Fruit fly (Drosophila melanogaster): ENCODE data around the gene CG10098.

The CG10098 gene

DNA sequence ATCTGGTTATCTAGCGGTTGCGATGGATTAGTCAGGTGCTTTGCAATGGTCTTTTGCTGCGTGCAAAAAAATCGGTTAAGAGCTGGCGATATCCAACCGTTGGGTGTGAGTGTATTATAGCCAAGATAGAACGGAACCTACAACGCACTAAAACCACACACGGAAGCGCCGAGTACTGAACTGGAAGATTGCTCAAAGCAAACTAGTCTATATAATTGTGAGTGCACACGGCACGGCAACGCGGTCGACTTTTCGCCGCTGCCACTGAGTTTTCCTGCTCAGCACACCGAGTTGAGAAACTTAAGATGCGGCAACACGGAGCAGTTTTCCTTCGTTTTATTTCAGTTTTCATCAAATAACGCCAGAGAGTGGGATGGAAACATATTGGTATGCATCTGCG, 7.8 kb upstream of the CG10098 start:
- no peak for TF ChIP-seq CTCF (optimal IDR thresholded peaks at IDR 0.05)
- no peak for TF ChIP-seq CG8478 (optimal IDR thresholded peaks at IDR 0.05)

DNA sequence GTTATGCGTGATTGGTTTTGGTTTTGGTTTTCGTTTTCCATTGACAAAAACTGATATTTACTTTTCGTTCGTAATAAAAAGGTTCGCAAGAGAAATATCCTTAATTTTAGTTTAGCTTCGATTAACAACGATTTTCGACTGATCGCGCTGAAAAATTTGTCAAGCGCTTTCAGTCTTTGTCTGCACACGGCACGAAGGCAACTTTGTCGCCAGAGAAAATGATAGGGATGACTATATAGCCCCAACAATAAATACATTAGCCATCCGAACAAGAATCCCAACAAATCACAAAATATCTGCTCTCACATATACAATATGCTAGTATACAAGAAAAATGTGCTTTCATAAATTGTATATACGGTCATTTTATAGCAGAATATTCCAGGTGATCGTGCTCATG, 6.8 kb upstream of the CG10098 start, which contains the start of gene Mlp84B:
Mlp84B (minus strand) TSS at position 143 of the 400 bp plus-strand sequence.
- TF ChIP-seq CG8478 (optimal IDR thresholded peaks at IDR 0.05) (no peak), CTCF (optimal IDR thresholded peaks at IDR 0.05) (no peak)

DNA sequence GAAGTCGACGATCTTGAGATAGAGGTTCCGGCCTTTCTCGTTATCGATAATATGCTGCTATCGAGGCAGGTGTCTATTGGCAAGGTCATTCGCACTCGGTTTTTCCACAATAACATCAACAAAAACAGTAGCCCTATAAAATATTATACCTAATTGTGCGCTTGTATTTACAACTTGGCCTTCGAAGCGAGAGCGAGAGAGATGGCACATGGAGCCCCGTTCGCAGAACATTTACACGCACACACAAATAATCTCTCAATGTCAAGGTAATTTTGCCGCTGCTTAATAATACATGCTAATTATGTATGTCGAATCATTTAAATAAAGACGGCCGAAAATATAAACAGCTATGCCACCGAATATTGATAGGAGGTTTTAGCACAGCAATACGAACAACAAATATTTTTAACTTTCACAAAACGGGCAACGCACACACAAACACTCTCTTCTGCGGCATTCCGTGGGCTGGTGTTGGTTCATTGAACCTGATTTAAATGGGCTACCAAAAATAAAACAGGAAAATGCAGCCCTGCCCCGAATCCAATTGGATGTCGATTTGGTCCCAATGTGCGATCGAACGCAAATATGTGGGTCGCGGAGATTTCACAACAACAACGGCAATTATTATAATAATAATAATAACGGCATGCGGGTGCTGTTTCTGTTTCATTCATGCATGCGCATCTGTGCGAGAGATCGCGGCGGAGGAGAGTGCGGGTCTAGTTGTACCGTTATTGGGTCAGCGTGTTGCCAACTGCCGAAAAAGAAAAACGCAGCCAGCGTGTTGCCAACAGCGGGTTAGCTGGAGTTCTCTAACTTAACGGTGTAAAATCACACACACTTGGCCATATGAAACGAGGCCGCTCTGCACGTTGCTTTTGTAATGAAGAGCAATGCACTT, 1.9 kb upstream of the CG10098 start:
- TF ChIP-seq CG8478 (optimal IDR thresholded peaks at IDR 0.05): no peak
- no peak for TF ChIP-seq CTCF (optimal IDR thresholded peaks at IDR 0.05)

DNA sequence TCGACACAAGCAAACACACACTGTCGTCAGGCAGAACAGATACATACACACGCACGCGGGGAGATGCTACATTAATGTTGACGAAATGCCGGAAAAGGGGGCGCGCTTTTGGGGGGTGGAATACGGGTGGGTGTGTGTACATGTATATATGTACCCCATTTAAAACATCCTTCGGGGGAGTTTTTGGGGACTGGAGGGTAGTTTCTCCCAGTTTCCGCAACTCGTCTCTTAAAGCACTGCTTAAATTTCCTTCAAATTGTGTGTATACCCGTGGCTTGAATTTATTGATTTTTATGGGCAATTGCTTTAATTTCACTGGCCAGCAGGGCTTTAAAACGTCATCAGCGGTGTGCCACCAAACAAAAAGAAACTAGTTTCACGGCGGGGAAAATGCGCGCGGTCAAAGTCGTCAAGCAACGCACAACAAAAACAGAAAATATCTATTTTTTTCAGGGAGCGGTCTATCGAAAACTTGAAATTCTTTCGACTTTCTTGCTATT, 1.2 kb upstream of the CG10098 start:
- no peak for TF ChIP-seq CG8478 (optimal IDR thresholded peaks at IDR 0.05)

DNA sequence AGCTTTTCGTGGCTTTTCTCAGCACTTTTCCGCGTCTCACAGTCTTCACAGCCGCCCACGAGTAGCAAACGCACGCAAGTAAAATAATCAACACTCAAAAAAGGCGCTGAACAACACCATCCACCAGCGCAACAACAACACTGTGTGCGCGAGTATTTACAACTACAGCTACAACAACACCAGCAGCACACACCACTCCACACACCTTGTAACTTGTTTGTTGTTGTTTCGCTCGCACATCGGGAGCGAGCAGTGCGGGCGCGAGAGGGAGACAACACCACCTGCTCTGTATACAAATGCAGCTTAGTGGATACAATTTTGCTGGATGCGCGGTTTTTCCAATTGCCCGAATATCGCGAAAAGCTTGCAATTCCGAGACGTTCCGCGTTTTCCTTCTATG, 649 bp upstream of the CG10098 start:
- TF ChIP-seq CG8478 (optimal IDR thresholded peaks at IDR 0.05): no peak
- TF ChIP-seq CTCF (optimal IDR thresholded peaks at IDR 0.05): no peak

DNA sequence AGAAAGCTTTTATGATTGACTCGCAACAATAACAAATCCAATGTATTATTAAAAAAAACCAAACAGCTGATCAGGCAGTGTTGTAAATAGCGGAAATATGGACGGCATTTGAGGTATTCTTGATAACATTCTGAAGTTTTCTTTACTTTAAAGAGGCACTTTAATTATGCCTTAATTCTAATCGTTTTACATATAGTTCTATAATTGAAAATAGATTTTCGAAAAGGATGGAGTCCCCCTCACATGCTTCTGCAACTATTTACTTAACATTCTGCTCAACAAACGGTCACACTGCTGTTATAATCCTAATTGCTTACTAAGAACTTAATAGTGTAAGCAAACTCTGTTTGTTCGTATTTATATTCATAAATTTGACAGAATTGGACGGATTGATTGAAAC, 3.6 kb downstream of the CG10098 start, which contains the start of gene CG10068:
CG10068 (minus strand) TSS at position 62 of the 400 bp plus-strand sequence.
- TF ChIP-seq CG8478 (optimal IDR thresholded peaks at IDR 0.05): no peak
- TF ChIP-seq CTCF (optimal IDR thresholded peaks at IDR 0.05): no peak

DNA sequence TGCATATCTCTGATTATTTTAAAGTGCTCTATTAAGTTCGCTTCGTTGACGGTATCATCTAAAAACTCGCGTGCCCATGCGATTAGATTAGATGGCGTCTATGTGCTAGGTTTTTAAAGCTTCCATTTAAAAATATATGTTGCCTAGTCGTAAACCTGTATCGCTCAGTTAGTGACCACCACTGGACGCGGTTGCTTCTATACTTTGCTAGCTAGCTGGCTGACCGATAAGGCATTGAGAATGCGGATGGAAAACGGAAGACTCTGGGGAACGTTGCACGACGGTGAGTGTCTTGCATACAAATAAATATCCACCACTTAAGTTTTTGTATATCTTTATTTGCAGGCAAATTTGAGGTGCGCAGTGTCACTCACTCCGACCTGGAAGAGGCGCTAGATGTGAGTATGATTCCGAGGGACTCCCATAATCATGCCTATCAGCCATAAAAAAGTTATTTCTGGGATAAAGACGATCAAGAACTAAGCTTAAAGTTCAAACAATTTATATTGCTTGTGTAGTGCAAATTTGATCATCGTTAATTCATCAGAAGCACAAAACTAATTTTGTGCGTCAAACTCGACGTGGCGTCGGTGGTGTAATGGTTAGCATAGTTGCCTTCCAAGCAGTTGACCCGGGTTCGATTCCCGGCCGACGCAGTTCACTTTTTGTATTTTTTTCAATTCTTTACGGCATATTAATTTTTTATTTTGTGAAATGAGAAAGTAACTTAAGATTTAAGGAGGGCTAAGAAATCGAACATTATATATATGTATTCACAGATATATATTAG, 5.1 kb downstream of the CG10098 start, which contains the start of gene CG31248:
CG31248 (plus strand) TSS at position 41 of the 790 bp plus-strand sequence.
- TF ChIP-seq CG8478 (optimal IDR thresholded peaks at IDR 0.05) (no peak), CTCF (optimal IDR thresholded peaks at IDR 0.05) (no peak)

DNA sequence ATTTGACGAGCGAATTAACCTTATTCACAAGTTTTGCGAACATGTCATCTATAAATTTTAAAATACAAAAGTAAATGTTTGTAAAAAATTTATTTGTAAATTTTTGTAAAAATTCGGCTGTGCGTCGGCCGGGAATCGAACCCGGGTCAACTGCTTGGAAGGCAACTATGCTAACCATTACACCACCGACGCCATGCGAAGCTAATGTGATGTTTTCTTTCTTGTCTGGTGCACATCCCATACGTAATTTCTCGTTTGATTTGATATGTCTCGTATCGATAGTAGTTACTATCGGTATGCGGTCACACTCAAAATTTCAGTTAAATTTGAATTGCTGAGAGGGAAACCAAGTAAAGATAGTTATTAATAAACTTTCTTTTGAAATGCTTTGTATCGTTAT, 6.5 kb downstream of the CG10098 start:
- TF ChIP-seq CG8478 (optimal IDR thresholded peaks at IDR 0.05): no peak

DNA sequence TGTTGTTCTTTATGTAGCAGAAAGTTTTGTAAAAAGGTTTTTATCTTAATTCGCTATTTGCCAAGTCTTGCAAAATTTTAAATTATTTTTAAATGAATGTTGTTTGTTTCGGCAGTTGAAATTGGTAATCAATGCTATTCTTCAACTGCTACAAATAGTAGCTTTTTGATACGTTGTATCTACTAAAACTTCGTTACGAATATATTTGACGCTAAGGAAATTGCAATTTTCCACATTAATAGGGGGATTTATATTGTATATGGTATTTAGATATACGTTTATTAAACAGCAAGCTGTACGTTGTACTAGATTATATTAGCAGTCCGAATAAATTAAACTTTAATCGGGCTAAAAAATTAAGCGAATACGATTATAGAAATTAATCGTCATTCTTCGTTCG, 6.9 kb downstream of the CG10098 start, which contains the start of gene CG31493:
CG31493 (plus strand) TSS at position 301 of the 400 bp plus-strand sequence.
- TF ChIP-seq CG8478 (optimal IDR thresholded peaks at IDR 0.05) (no peak), CTCF (optimal IDR thresholded peaks at IDR 0.05) (no peak)

DNA sequence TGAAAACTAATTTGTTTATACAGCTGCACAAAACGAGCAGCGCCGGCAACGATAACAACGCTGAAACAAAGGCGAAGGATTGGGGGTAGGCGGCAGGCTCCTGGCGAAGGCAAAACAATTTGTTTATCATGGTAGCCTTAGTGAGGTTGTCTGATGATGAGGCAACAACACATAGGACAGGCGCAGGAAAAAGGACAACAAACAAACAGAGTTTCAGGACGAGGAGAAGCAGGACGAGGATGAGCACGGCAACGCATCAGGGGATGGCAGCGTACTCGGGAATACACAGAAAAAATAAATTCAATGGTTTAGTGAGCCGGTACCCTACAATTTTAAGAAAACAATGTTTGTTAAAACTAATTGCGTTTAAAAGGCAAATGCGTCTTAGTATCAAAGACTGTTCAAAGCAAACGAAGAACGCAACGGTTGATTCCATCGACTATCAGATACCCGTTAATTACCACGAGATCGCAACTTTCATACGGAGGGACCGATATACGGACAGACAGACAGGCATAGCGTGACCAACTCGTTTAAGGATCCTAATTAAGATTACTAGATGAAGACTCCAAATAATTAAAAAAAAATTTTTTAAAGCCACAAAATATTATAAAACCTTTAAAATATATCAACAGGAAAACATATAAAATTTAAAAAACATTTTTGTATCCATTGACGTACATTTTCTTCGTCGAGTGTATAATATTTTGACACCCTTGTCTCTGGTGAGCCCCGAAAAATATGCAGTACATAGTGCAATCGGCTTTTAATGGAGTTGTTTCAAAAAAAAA, 10.6 kb downstream of the CG10098 start:
- no peak for TF ChIP-seq CTCF (optimal IDR thresholded peaks at IDR 0.05)
- no peak for TF ChIP-seq CG8478 (optimal IDR thresholded peaks at IDR 0.05)

DNA sequence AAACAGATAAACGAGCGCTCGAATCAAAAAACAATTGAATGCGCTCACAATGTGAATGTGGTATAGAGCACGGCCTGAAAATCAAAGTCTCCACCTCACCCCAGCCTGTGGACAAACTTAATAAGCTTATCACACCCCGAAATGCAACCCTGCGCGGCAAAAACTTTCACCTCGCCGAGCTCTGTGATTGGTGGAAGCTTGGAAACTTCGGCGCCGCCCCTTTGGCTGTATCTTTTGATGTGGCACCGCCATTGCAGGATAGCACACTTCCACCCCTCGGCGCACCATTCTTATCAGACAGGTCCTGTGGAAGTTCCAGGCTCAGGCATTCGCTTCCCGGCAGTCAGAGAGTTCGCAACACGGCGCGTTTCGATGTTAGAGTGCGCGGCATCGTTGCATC, 11.5 kb downstream of the CG10098 start, which contains the start of gene Fer1:
Fer1 (plus strand) TSS at position 326 of the 400 bp plus-strand sequence.
- TF ChIP-seq CG8478 (optimal IDR thresholded peaks at IDR 0.05): no peak
- TF ChIP-seq CTCF (optimal IDR thresholded peaks at IDR 0.05): no peak

DNA sequence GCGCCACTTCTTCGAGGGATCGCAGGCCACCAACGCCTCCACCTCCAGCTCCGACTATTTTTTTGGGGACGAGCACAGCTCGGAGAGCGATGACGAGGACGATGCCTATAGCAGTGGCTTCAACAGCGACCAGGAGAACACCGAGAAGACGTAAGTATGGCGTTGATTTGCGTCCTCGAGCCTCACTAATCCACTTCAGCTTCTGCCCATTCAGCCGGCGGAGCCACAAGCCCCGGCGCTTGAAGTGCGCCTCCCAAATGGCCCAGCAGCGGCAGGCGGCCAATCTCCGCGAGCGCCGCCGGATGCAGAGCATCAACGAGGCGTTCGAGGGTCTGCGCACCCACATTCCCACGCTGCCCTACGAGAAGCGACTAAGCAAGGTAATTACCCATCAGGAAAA, 12.9 kb downstream of the CG10098 start:
- TF ChIP-seq CG8478 (optimal IDR thresholded peaks at IDR 0.05) (no peak), CTCF (optimal IDR thresholded peaks at IDR 0.05) (no peak)

DNA sequence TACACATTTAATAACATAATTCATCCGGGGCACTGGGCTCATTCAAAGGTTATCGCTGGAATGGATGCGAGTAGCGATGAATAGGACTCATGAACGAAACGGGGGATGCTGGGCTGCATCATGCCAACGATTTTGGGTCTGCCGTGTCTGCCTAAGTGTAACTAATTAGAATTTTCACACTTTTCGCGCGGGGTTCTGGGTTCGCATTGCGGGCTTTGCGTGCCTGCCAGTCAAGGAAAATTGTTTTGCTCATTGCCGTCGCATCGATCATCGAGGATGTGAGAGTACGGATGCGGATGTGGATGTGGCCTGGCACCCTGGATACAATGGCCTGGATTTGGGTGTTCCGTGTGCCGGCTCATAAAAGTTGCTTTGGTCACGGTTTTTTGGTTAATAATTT, 13.7 kb downstream of the CG10098 start:
- no peak for TF ChIP-seq CG8478 (optimal IDR thresholded peaks at IDR 0.05)
- TF ChIP-seq CTCF (optimal IDR thresholded peaks at IDR 0.05): no peak

DNA sequence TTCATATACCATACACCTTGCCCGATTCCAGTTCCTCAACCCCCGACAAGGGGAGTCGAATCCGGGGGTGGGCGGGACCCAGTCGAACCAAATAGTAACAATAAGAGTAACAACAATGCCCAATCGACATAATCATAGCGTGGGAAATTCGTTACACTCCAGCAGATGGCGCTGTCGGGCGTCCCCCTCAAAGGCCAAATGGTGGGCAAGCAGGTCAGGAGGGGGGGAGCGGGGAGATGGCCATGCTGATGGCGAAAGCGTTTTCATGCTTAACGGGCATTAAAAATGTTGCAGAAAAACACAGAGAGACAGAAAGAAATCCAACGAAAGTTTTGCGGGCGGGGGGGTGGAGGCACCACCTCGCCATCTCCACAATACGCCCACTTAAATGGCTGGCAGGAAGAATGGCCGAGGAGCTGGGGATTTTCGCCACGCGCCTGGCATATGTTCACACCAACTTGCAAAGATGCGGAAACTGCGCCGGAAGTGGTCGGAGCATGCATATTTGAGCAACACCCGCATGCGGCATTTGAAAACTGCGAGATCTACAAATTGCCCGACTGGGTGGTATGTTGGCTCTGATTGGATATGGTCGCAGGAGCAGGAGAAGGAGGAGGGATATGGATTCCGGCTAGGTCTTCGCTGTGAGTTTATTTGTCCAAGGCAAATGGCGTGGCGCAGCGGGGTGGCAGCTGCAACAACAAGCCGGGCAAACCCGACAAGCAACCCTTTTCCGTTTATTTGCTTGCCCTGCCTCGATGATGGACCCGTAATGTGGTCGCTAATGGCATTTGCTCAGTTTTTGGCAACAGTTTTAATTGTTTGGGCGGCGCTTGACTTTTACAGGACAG, 15.1 kb downstream of the CG10098 start:
- TF ChIP-seq CG8478 (optimal IDR thresholded peaks at IDR 0.05): no peak
- TF ChIP-seq CTCF (optimal IDR thresholded peaks at IDR 0.05): peak; percentile 58 to 72
